Fruit fly (Drosophila melanogaster) whole organism, embryonic: ENCODE measurements around the gene CG14326.
A peak's percentile ranks its signal among the peaks of the same experiment; 100 is the strongest.

Source experiments
- ATbp ChIP-seq: fragments of 200-800 bp; sonication (Bioruptor generic); optimal IDR thresholded peaks from 2 replicates; lab custom pipeline; 2017; ENCODE audit warnings: missing biosample characterization, mild to moderate bottlenecking, missing genetic modification characterization, missing genetic modification reagents
- Ada2b ChIP-seq: fragments of 200-800 bp; sonication (Bioruptor generic); IDR thresholded peaks from 2 replicates; pipeline ENCODE4 v1.3.6; 2022; ENCODE audit warnings: missing biosample characterization, missing genetic modification characterization
- Asciz ChIP-seq: fragments of 200-800 bp; sonication (Bioruptor generic); optimal IDR thresholded peaks from 2 replicates; lab custom pipeline; 2017; ENCODE audit warnings: missing biosample characterization, mild to moderate bottlenecking, missing genetic modification characterization, missing genetic modification reagents
- CG11456 ChIP-seq: fragments of 200-800 bp; sonication (Bioruptor generic); IDR thresholded peaks from 3 replicates; pipeline ENCODE4 v1.3.6; 2022; ENCODE audit warnings: missing biosample characterization, missing genetic modification characterization
- CG1233 ChIP-seq: fragments of 200-800 bp; sonication (Bioruptor generic); optimal IDR thresholded peaks from 4 replicates; lab custom pipeline; 2018; ENCODE audit warnings: missing biosample characterization, mild to moderate bottlenecking, missing genetic modification characterization
- CG14965 ChIP-seq: fragments of 200-800 bp; sonication (Bioruptor generic); optimal IDR thresholded peaks from 2 replicates; lab custom pipeline; 2016; ENCODE audit warnings: missing biosample characterization, missing genetic modification characterization, borderline replicate concordance
- CG15479 ChIP-seq: fragments of 200-800 bp; sonication (Bioruptor generic); optimal IDR thresholded peaks from 3 replicates; lab custom pipeline; 2019; ENCODE audit warnings: missing biosample characterization, mild to moderate bottlenecking, missing genetic modification characterization, moderate library complexity
- CG17186 ChIP-seq: fragments of 200-800 bp; sonication (Bioruptor generic); optimal IDR thresholded peaks from 3 replicates; lab custom pipeline; 2017; ENCODE audit warnings: missing biosample characterization, missing genetic modification reagents, missing genetic modification characterization
- CG2875 ChIP-seq: fragments of 200-800 bp; sonication (Bioruptor generic); optimal IDR thresholded peaks from 2 replicates; lab custom pipeline; 2017; ENCODE audit warnings: missing biosample characterization, mild to moderate bottlenecking, missing genetic modification characterization, missing genetic modification reagents
- CG30431 ChIP-seq: fragments of 200-800 bp; sonication (Bioruptor generic); optimal IDR thresholded peaks from 2 replicates; lab custom pipeline; 2017; ENCODE audit warnings: missing biosample characterization, missing genetic modification characterization
- CG31365 ChIP-seq: fragments of 200-800 bp; sonication (Bioruptor generic); optimal IDR thresholded peaks from 2 replicates; lab custom pipeline; 2018; ENCODE audit warnings: missing biosample characterization, mild to moderate bottlenecking, missing genetic modification characterization
- CG31441 ChIP-seq: fragments of 200-800 bp; sonication (Bioruptor generic); IDR thresholded peaks from 2 replicates; pipeline ENCODE4 v1.3.6; 2022; ENCODE audit warnings: missing biosample characterization, missing genetic modification characterization
- CG32532 ChIP-seq: fragments of 200-800 bp; sonication (Bioruptor generic); IDR thresholded peaks from 2 replicates; pipeline ENCODE4 v1.3.6; 2022; ENCODE audit warnings: missing biosample characterization, missing genetic modification characterization
- CG32767 ChIP-seq: fragments of 200-800 bp; sonication (Bioruptor generic); IDR thresholded peaks from 2 replicates; pipeline ENCODE4 v1.3.6; 2022; ENCODE audit warnings: missing biosample characterization, missing genetic modification characterization
- CG4328 ChIP-seq: fragments of 200-800 bp; sonication (Bioruptor generic); optimal IDR thresholded peaks from 3 replicates; lab custom pipeline; 2017; ENCODE audit warnings: missing biosample characterization, missing genetic modification reagents, missing genetic modification characterization
- CG4617 ChIP-seq: fragments of 200-800 bp; sonication (Bioruptor generic); optimal IDR thresholded peaks from 3 replicates; lab custom pipeline; 2016; ENCODE audit warnings: missing biosample characterization, missing genetic modification characterization, borderline replicate concordance
- CG6765 ChIP-seq: fragments of 200-800 bp; sonication (Bioruptor generic); optimal IDR thresholded peaks from 3 replicates; lab custom pipeline; 2017; ENCODE audit warnings: missing biosample characterization, mild to moderate bottlenecking, missing genetic modification characterization
- CG7786 ChIP-seq: fragments of 200-800 bp; sonication (Bioruptor generic); optimal IDR thresholded peaks from 2 replicates; lab custom pipeline; 2016; ENCODE audit warnings: missing biosample characterization, missing genetic modification characterization
- Dfd ChIP-seq, 2 experiments: fragments of >200 bp; optimal IDR thresholded peaks; 2 replicates each; lab custom pipeline; 2017; ENCODE audit warnings: missing biosample characterization in 2 of 2, missing genetic modification characterization in 2 of 2
- Dll ChIP-seq: fragments of 200-800 bp; sonication (Bioruptor generic); IDR thresholded peaks from 4 replicates; pipeline ENCODE4 v1.3.6; 2022; ENCODE audit warnings: missing biosample characterization, missing genetic modification characterization; ENCODE audit not compliant: partially characterized antibody
- Doc2 ChIP-seq: fragments of 200-800 bp; sonication (Bioruptor generic); IDR thresholded peaks from 2 replicates; pipeline ENCODE4 v1.3.6; 2022; ENCODE audit warnings: missing biosample characterization, missing genetic modification characterization
- Dref ChIP-seq: fragments of 200-800 bp; sonication (Bioruptor generic); IDR thresholded peaks from 2 replicates; pipeline ENCODE4 v1.3.6; 2022; ENCODE audit warnings: missing biosample characterization, missing genetic modification characterization
- Fer3 ChIP-seq: fragments of 200-800 bp; sonication (Bioruptor generic); optimal IDR thresholded peaks from 2 replicates; lab custom pipeline; 2018; ENCODE audit warnings: missing biosample characterization, mild to moderate bottlenecking, missing genetic modification characterization, moderate library complexity
- HHEX ChIP-seq: fragments of 200-800 bp; sonication (Bioruptor generic); optimal IDR thresholded peaks from 3 replicates; lab custom pipeline; 2017; ENCODE audit warnings: missing biosample characterization, mild to moderate bottlenecking, missing genetic modification characterization, missing genetic modification reagents
- MESR4 ChIP-seq: fragments of 200-800 bp; sonication (Bioruptor generic); optimal IDR thresholded peaks from 2 replicates; lab custom pipeline; 2018; ENCODE audit warnings: missing biosample characterization, mild to moderate bottlenecking, missing genetic modification characterization, moderate library complexity
- Ravus ChIP-seq: fragments of 200-800 bp; sonication (Bioruptor generic); IDR thresholded peaks from 2 replicates; pipeline ENCODE4 v1.3.6; 2022; ENCODE audit warnings: missing biosample characterization, missing genetic modification characterization
- Spps ChIP-seq: fragments of 200-800 bp; sonication (Bioruptor generic); optimal IDR thresholded peaks from 2 replicates; lab custom pipeline; 2018; ENCODE audit warnings: missing biosample characterization, mild to moderate bottlenecking, missing genetic modification characterization
- Sry-δ ChIP-seq: fragments of 200-800 bp; sonication (Bioruptor generic); optimal IDR thresholded peaks from 2 replicates; lab custom pipeline; 2016; ENCODE audit warnings: missing biosample characterization, missing genetic modification characterization
- Trl ChIP-seq, 3 experiments: fragments of >200 bp in 2 of 3; fragments of 200-800 bp in 1 of 3; sonication (Bioruptor generic) in 1 of 3; optimal IDR thresholded peaks; 2 replicates in 1 of 3; 3 replicates in 2 of 3; lab custom pipeline; 2016 to 2017; ENCODE audit warnings: missing biosample characterization in 1 of 3, missing genetic modification characterization in 1 of 3
- Usf ChIP-seq: fragments of 200-800 bp; sonication (Bioruptor generic); optimal IDR thresholded peaks from 2 replicates; lab custom pipeline; 2017; ENCODE audit warnings: missing genotype, missing biosample characterization, missing genetic modification characterization
- ac ChIP-seq: fragments of 200-800 bp; sonication (Bioruptor generic); optimal IDR thresholded peaks from 3 replicates; lab custom pipeline; 2017; ENCODE audit warnings: missing biosample characterization, mild to moderate bottlenecking, missing genetic modification characterization
- ato ChIP-seq: fragments of 200-800 bp; sonication (Bioruptor generic); IDR thresholded peaks from 2 replicates; pipeline ENCODE4 v1.3.6; 2022; ENCODE audit warnings: missing biosample characterization, missing genetic modification characterization; ENCODE audit not compliant: partially characterized antibody
- cas ChIP-seq: fragments of 200-800 bp; sonication (Bioruptor generic); IDR thresholded peaks from 2 replicates; pipeline ENCODE4 v1.3.6; 2022; ENCODE audit warnings: missing biosample characterization, missing genetic modification characterization
- cg ChIP-seq: fragments of 200-800 bp; sonication (Bioruptor generic); optimal IDR thresholded peaks from 3 replicates; lab custom pipeline; 2019; ENCODE audit warnings: missing biosample characterization, mild to moderate bottlenecking, missing genetic modification characterization, moderate library complexity
- crp ChIP-seq, 2 experiments: fragments of 200-800 bp; sonication (Bioruptor generic); optimal IDR thresholded peaks; 2 replicates in 1 of 2; 3 replicates in 1 of 2; lab custom pipeline; 2017; ENCODE audit warnings: missing biosample characterization in 2 of 2, missing genetic modification characterization in 2 of 2, mild to moderate bottlenecking in 1 of 2, moderate library complexity in 1 of 2
- exex ChIP-seq: fragments of 200-800 bp; sonication (Bioruptor generic); optimal IDR thresholded peaks from 4 replicates; lab custom pipeline; 2018; ENCODE audit warnings: missing biosample characterization, mild to moderate bottlenecking, missing genetic modification characterization, moderate library complexity
- gcm ChIP-seq: fragments of 200-800 bp; sonication (Bioruptor generic); optimal IDR thresholded peaks from 2 replicates; lab custom pipeline; 2019; ENCODE audit warnings: missing biosample characterization, mild to moderate bottlenecking, missing genetic modification characterization, moderate library complexity
- gem ChIP-seq: fragments of 200-800 bp; sonication (Bioruptor generic); optimal IDR thresholded peaks from 2 replicates; lab custom pipeline; 2019; ENCODE audit warnings: missing biosample characterization, mild to moderate bottlenecking, missing genetic modification characterization, moderate library complexity
- grau ChIP-seq: fragments of 200-800 bp; optimal IDR thresholded peaks from 3 replicates; lab custom pipeline; 2019; ENCODE audit warnings: missing biosample characterization, mild to moderate bottlenecking, missing genetic modification characterization, moderate library complexity
- grn ChIP-seq: fragments of 200-800 bp; sonication (Bioruptor generic); optimal IDR thresholded peaks from 3 replicates; lab custom pipeline; 2017; ENCODE audit warnings: missing biosample characterization, missing genetic modification characterization
- ind ChIP-seq: fragments of 200-800 bp; sonication (Bioruptor generic); optimal IDR thresholded peaks from 3 replicates; lab custom pipeline; 2016; ENCODE audit warnings: missing biosample characterization, missing genetic modification characterization
- mam ChIP-seq: fragments of 200-800 bp; sonication (Bioruptor generic); optimal IDR thresholded peaks from 3 replicates; lab custom pipeline; 2016; ENCODE audit warnings: missing biosample characterization, missing genetic modification characterization
- pros ChIP-seq: fragments of 200-800 bp; sonication (Bioruptor generic); optimal IDR thresholded peaks from 3 replicates; lab custom pipeline; 2019; ENCODE audit warnings: missing biosample characterization, mild to moderate bottlenecking, missing genetic modification characterization, moderate library complexity
- ranshi ChIP-seq: fragments of 200-800 bp; sonication (Bioruptor generic); IDR thresholded peaks from 2 replicates; pipeline ENCODE4 v1.3.6; 2022; ENCODE audit warnings: missing biosample characterization, missing genetic modification characterization
- sug ChIP-seq: fragments of 200-800 bp; optimal IDR thresholded peaks from 2 replicates; lab custom pipeline; 2019; ENCODE audit warnings: missing biosample characterization, mild to moderate bottlenecking, missing genetic modification characterization, moderate library complexity
- tgo ChIP-seq: fragments of 200-800 bp; sonication (Bioruptor generic); IDR thresholded peaks from 3 replicates; pipeline ENCODE4 v1.3.6; 2022; ENCODE audit warnings: missing biosample characterization, missing genetic modification characterization
- tin ChIP-seq: fragments of 200-800 bp; sonication (Bioruptor generic); optimal IDR thresholded peaks from 3 replicates; lab custom pipeline; 2016; ENCODE audit warnings: missing biosample characterization, missing genetic modification characterization
- usp ChIP-seq: fragments of >200 bp; optimal IDR thresholded peaks from 2 replicates; lab custom pipeline; 2017; ENCODE audit warnings: missing biosample characterization, missing genetic modification characterization

Gene CG14326

dm6 chr3R:17646102-17647050 lies 27.5 kb downstream of the CG14326 start (continued):
- TF ChIP-seq CG2875: no peak
- no peak for TF ChIP-seq ac
- TF ChIP-seq CG15479: no peak
- no peak for TF ChIP-seq CG32532 (GFP tag; lab: Robert Waterston, UW)
- TF ChIP-seq MESR4 (GFP tag; lab: Kevin White, UChicago): no peak
- no peak for TF ChIP-seq ATbp (GFP tag; lab: Kevin White, UChicago)
- TF ChIP-seq Asciz (GFP tag; lab: Kevin White, UChicago): no peak
- no peak for TF ChIP-seq Ada2b (GFP tag; lab: Robert Waterston, UW)
- no peak for TF ChIP-seq Ravus (GFP tag; lab: Robert Waterston, UW)
- TF ChIP-seq Dref: no peak
- no peak for TF ChIP-seq Trl (optimal IDR thresholded peaks at IDR 0.05; lab: Kevin White, UChicago)
- TF ChIP-seq Trl (GFP tag; optimal IDR thresholded peaks at IDR 0.05; lab: Kevin White, UChicago): no peak
- no peak for TF ChIP-seq HHEX (GFP tag; lab: Kevin White, UChicago)
- no peak for TF ChIP-seq CG6765 (GFP tag; lab: Kevin White, UChicago)
- TF ChIP-seq CG4328 (GFP tag; lab: Kevin White, UChicago): no peak
- no peak for TF ChIP-seq CG7786 (GFP tag; lab: Kevin White, UChicago)
- TF ChIP-seq Fer3: no peak
- no peak for TF ChIP-seq crp (GFP tag; optimal IDR thresholded peaks at IDR 0.05; lab: Kevin White, UChicago)
- TF ChIP-seq Sry-δ (GFP tag; lab: Kevin White, UChicago): no peak
- TF ChIP-seq ranshi (GFP tag; lab: Robert Waterston, UW): no peak
- no peak for TF ChIP-seq CG11456
- TF ChIP-seq grn: no peak
- no peak for TF ChIP-seq CG32767 (GFP tag; lab: Robert Waterston, UW)
- no peak for TF ChIP-seq Spps (tag; lab: Kevin White, UChicago)
- TF ChIP-seq CG31441 (GFP tag; lab: Robert Waterston, UW): no peak
- TF ChIP-seq ind (GFP tag; lab: Kevin White, UChicago): no peak
- TF ChIP-seq CG1233 (GFP tag; lab: Kevin White, UChicago): no peak
- TF ChIP-seq pros: peak; percentile 19
- no peak for TF ChIP-seq CG4617 (GFP tag; lab: Kevin White, UChicago)
- TF ChIP-seq Doc2 (GFP tag; lab: Robert Waterston, UW): no peak
- TF ChIP-seq tin (GFP tag; lab: Kevin White, UChicago): no peak
- TF ChIP-seq exex (tag; lab: Kevin White, UChicago): peak; percentile 98
- TF ChIP-seq ato (GFP tag; lab: Robert Waterston, UW): peak; percentile 65; the same call in 1 of the 2 replicates
- TF ChIP-seq tgo (GFP tag; lab: Robert Waterston, UW): no peak; the same call in 2 of the 3 replicates
- no peak for TF ChIP-seq gcm (GFP tag; lab: Kevin White, UChicago)
- TF ChIP-seq grau (tag; lab: Kevin White, UChicago): no peak
- TF ChIP-seq Dll (GFP tag; lab: Robert Waterston, UW): peak; percentile 55; the same call in 2 of the 4 replicates
- no peak for TF ChIP-seq gem (tag; lab: Kevin White, UChicago)
- TF ChIP-seq usp (GFP tag; lab: Kevin White, UChicago): no peak
- no peak for TF ChIP-seq CG17186
- TF ChIP-seq cas (GFP tag; lab: Robert Waterston, UW): no peak
- TF ChIP-seq Dfd (GFP tag; optimal IDR thresholded peaks at IDR 0.05; lab: Kevin White, UChicago): no peak
- TF ChIP-seq CG31365 (tag; lab: Kevin White, UChicago): no peak
- no peak for TF ChIP-seq mam (GFP tag; lab: Kevin White, UChicago)
- TF ChIP-seq sug (tag; lab: Kevin White, UChicago): no peak
- TF ChIP-seq CG30431 (GFP tag; lab: Kevin White, UChicago): no peak
- TF ChIP-seq cg (GFP tag; lab: Kevin White, UChicago): no peak
- TF ChIP-seq CG14965: no peak
- TF ChIP-seq Usf: no peak
